Fruit fly (Drosophila melanogaster) whole organism, prepupa: Measurements from ENCODE around the gene Mst89B.

Experiments
- CG11762 ChIP-seq: fragments of 200-800 bp; sonication (Bioruptor generic); optimal IDR thresholded peaks from 3 replicates; lab custom pipeline; 2016; ENCODE audit warnings: missing biosample characterization, missing genetic modification characterization; ENCODE audit not compliant: insufficient read depth
- Hr39 ChIP-seq: fragments of 200-800 bp; sonication (Bioruptor generic); optimal IDR thresholded peaks from 2 replicates; lab custom pipeline; 2016; ENCODE audit warnings: missing biosample characterization, missing genetic modification characterization
- eg ChIP-seq: fragments of 200-800 bp; sonication (Bioruptor generic); IDR thresholded peaks from 3 replicates; pipeline ENCODE4 v1.3.6; 2022; ENCODE audit warnings: missing biosample characterization, missing genetic modification characterization

DNA sequence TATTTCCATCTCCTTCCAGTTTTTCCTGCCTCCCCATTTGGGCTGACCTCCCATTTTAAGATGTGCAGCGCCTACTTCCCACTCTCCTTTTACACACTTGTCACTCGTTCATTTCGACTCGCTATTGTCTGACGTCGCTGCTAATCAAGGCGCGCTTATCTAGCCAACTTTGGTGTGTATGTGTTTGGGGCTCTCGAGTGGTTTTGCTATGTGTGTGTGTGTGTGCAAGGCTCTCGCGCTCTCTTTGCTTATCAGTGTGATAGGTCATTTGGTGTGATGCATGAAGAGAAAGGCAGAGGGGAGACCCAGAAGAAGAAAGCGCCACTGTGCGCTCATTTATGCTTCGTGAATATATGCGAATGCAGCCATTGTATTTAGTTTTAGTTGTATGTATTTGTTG, 18.1 kb downstream of the Mst89B start:
- TF ChIP-seq Hr39 (GFP tag; lab: Kevin White, UChicago) (no peak), eg (0 out of 3 replicates have a peak, but pooled peaks have one; percentile 10), CG11762 (no peak)
